Worm (Caenorhabditis elegans) whole organism, L4 larva: ENCODE data around the gene F48E8.4.
A peak's percentile ranks its signal among the peaks of the same experiment; 100 is the strongest.

Source experiments
- D1046.2 ChIP-seq: fragments of 200-800 bp; sonication (Bioruptor generic); IDR thresholded peaks from 2 replicates; pipeline ENCODE4 v1.3.6; 2022; ENCODE audit warnings: missing genetic modification characterization, missing compliant biosample characterization
- R02D3.7 ChIP-seq: fragments of 150-350 bp; sonication (generic microtip); optimal IDR thresholded peaks from 3 replicates; lab custom pipeline; 2014; ENCODE audit warnings: missing biosample characterization, missing genetic modification characterization
- T26A8.4 ChIP-seq: fragments of 200-800 bp; sonication (Bioruptor generic); IDR thresholded peaks from 2 replicates; pipeline ENCODE4 v1.3.6; 2022; ENCODE audit warnings: missing genetic modification characterization, missing compliant biosample characterization
- Y48G9A.11 ChIP-seq: fragments of 200-800 bp; sonication (Bioruptor generic); IDR thresholded peaks from 2 replicates; pipeline ENCODE4 v1.3.6; 2022; ENCODE audit warnings: missing genetic modification reagents, missing genetic modification characterization, missing compliant biosample characterization
- aly-2 ChIP-seq: sonication (generic microtip); optimal IDR thresholded peaks from 2 replicates; lab custom pipeline; 2018; ENCODE audit warnings: missing biosample characterization, missing genetic modification characterization
- ama-1 ChIP-seq: fragments of 150-350 bp; optimal IDR thresholded peaks from 2 replicates; lab custom pipeline; 2014; ENCODE audit warnings: inconsistent platforms, mixed read lengths
- arid-1 ChIP-seq: fragments of 200-800 bp; sonication (Bioruptor generic); conservative IDR thresholded peaks from 2 replicates; pipeline ENCODE4 v1.3.6; 2022; ENCODE audit warnings: missing genetic modification reagents, missing genetic modification characterization, missing compliant biosample characterization
- attf-4 ChIP-seq: sonication (generic microtip); optimal IDR thresholded peaks from 3 replicates; lab custom pipeline; 2017; ENCODE audit warnings: missing biosample characterization, missing genetic modification characterization
- ceh-20 ChIP-seq: fragments of 200-800 bp; sonication (Bioruptor generic); IDR thresholded peaks from 2 replicates; pipeline ENCODE4 v1.3.6; 2022; ENCODE audit warnings: missing genetic modification reagents, missing genetic modification characterization, missing compliant biosample characterization
- ceh-44 ChIP-seq: fragments of 200-800 bp; sonication (Bioruptor generic); IDR thresholded peaks from 2 replicates; pipeline ENCODE4 v1.3.6; 2022; ENCODE audit warnings: missing genetic modification reagents, missing genetic modification characterization, missing compliant biosample characterization
- ceh-82 ChIP-seq: sonication (generic microtip); optimal IDR thresholded peaks from 2 replicates; lab custom pipeline; 2017; ENCODE audit warnings: missing biosample characterization, missing genetic modification characterization
- ces-1 ChIP-seq: fragments of 150-350 bp; sonication (generic microtip); optimal IDR thresholded peaks from 4 replicates; lab custom pipeline; 2014; ENCODE audit warnings: missing biosample characterization, missing genetic modification reagents, missing genetic modification characterization
- cey-2 ChIP-seq: sonication (generic microtip); optimal IDR thresholded peaks from 3 replicates; lab custom pipeline; 2017; ENCODE audit warnings: missing genetic modification characterization, mild to moderate bottlenecking, missing compliant biosample characterization, antibody characterized with exemption, borderline replicate concordance; ENCODE audit not compliant: insufficient read depth
- ctbp-1 ChIP-seq: fragments of 200-800 bp; sonication (Bioruptor generic); IDR thresholded peaks from 2 replicates; pipeline ENCODE4 v1.3.6; 2022; ENCODE audit warnings: missing genetic modification reagents, missing genetic modification characterization, missing compliant biosample characterization
- daf-12 ChIP-seq: fragments of 150-350 bp; optimal IDR thresholded peaks from 2 replicates; lab custom pipeline; 2014; ENCODE audit warnings: missing biosample characterization, missing genetic modification reagents, missing genetic modification characterization
- daf-16 ChIP-seq, 3 experiments: sonication (generic microtip); optimal IDR thresholded peaks; 2 replicates each; lab custom pipeline; 2016 to 2017; ENCODE audit warnings: missing genetic modification characterization in 3 of 3, missing genetic modification reagents in 3 of 3, mild to moderate bottlenecking in 2 of 3, missing compliant biosample characterization in 2 of 3, missing biosample characterization in 1 of 3, moderate library complexity in 1 of 3
- daf-8 ChIP-seq: fragments of 200-800 bp; sonication (Bioruptor generic); IDR thresholded peaks from 2 replicates; pipeline ENCODE4 v1.3.6; 2022; ENCODE audit warnings: missing genetic modification characterization, missing compliant biosample characterization
- dmd-9 ChIP-seq: fragments of 200-800 bp; sonication (Bioruptor generic); IDR thresholded peaks from 2 replicates; pipeline ENCODE4 v1.3.6; 2022; ENCODE audit warnings: missing genetic modification reagents, missing genetic modification characterization, missing compliant biosample characterization
- dve-1 ChIP-seq: sonication (generic microtip); optimal IDR thresholded peaks from 2 replicates; lab custom pipeline; 2017; ENCODE audit warnings: antibody characterized with exemption, mild to moderate bottlenecking, missing genetic modification characterization, missing compliant biosample characterization; ENCODE audit not compliant: insufficient read depth
- egl-43 ChIP-seq: fragments of 200-800 bp; sonication (Bioruptor generic); IDR thresholded peaks from 2 replicates; pipeline ENCODE4 v1.3.6; 2022; ENCODE audit warnings: missing genetic modification reagents, missing genetic modification characterization, missing compliant biosample characterization
- fos-1 ChIP-seq: fragments of 150-350 bp; optimal IDR thresholded peaks from 2 replicates; lab custom pipeline; 2014; ENCODE audit warnings: missing biosample characterization, missing genetic modification characterization
- jun-1 ChIP-seq: fragments of 150-350 bp; optimal IDR thresholded peaks from 2 replicates; lab custom pipeline; 2014; ENCODE audit warnings: missing biosample characterization, missing genetic modification reagents, missing genetic modification characterization
- lim-7 ChIP-seq: fragments of 200-800 bp; sonication (Bioruptor generic); IDR thresholded peaks from 2 replicates; pipeline ENCODE4 v1.3.6; 2022; ENCODE audit warnings: missing genetic modification characterization, missing compliant biosample characterization
- lin-1 ChIP-seq: fragments of 200-800 bp; sonication (Bioruptor generic); IDR thresholded peaks from 2 replicates; pipeline ENCODE4 v1.3.6; 2022; ENCODE audit warnings: missing genetic modification reagents, missing genetic modification characterization, missing compliant biosample characterization
- lin-38 ChIP-seq: fragments of 200-800 bp; sonication (Bioruptor generic); IDR thresholded peaks from 2 replicates; pipeline ENCODE4 v1.3.6; 2022; ENCODE audit warnings: missing genetic modification reagents, missing genetic modification characterization, missing compliant biosample characterization
- lsy-2 ChIP-seq, 2 experiments: fragments of 150-350 bp in 1 of 2; sonication (generic microtip) in 1 of 2; optimal IDR thresholded peaks; 2 replicates each; lab custom pipeline; 2014 to 2017; ENCODE audit warnings: missing biosample characterization in 2 of 2, missing genetic modification characterization in 2 of 2
- madf-5 ChIP-seq, 2 experiments: fragments of 200-800 bp; sonication (Bioruptor generic); IDR thresholded peaks; 2 replicates each; pipeline ENCODE4 v1.3.6; 2022; ENCODE audit warnings: missing compliant biosample characterization in 2 of 2, missing genetic modification characterization in 2 of 2
- mdl-1 ChIP-seq, 2 experiments: fragments of 150-350 bp in 1 of 2; sonication (generic microtip) in 1 of 2; optimal IDR thresholded peaks; 2 replicates each; lab custom pipeline; 2014 to 2017; ENCODE audit warnings: missing biosample characterization in 2 of 2, missing genetic modification characterization in 2 of 2
- mep-1 ChIP-seq: fragments of 150-350 bp; sonication (generic microtip); optimal IDR thresholded peaks from 3 replicates; lab custom pipeline; 2014; ENCODE audit warnings: missing biosample characterization, missing genetic modification characterization
- mes-2 ChIP-seq: sonication (generic microtip); optimal IDR thresholded peaks from 2 replicates; lab custom pipeline; 2016; ENCODE audit warnings: missing genotype, mild to moderate bottlenecking, missing genetic modification characterization, missing compliant biosample characterization; ENCODE audit not compliant: poor library complexity, severe bottlenecking
- mxl-2 ChIP-seq: fragments of 200-800 bp; sonication (Bioruptor generic); conservative IDR thresholded peaks from 2 replicates; pipeline ENCODE4 v1.3.6; 2022; ENCODE audit warnings: missing genetic modification reagents, missing genetic modification characterization, missing compliant biosample characterization
- mxl-3 ChIP-seq: fragments of 200-800 bp; sonication (Bioruptor generic); optimal IDR thresholded peaks from 2 replicates; lab custom pipeline; 2018; ENCODE audit warnings: mild to moderate bottlenecking, missing genetic modification characterization, missing compliant biosample characterization
- nhr-11 ChIP-seq: fragments of 150-350 bp; optimal IDR thresholded peaks from 2 replicates; lab custom pipeline; 2014; ENCODE audit warnings: missing biosample characterization, missing genetic modification characterization
- nhr-237 ChIP-seq: sonication (generic microtip); optimal IDR thresholded peaks from 2 replicates; lab custom pipeline; 2017; ENCODE audit warnings: missing biosample characterization, missing genetic modification characterization
- nhr-28 ChIP-seq: fragments of 150-350 bp; optimal IDR thresholded peaks from 2 replicates; lab custom pipeline; 2014; ENCODE audit warnings: missing biosample characterization, missing genetic modification characterization
- nhr-48 ChIP-seq: sonication (generic microtip); optimal IDR thresholded peaks from 2 replicates; lab custom pipeline; 2016; ENCODE audit warnings: mild to moderate bottlenecking, missing genetic modification characterization, missing compliant biosample characterization
- nhr-76 ChIP-seq: fragments of 150-350 bp; optimal IDR thresholded peaks from 2 replicates; lab custom pipeline; 2014; ENCODE audit warnings: missing biosample characterization, missing genetic modification characterization
- php-3 ChIP-seq: fragments of 200-800 bp; sonication (Bioruptor generic); IDR thresholded peaks from 2 replicates; pipeline ENCODE4 v1.3.6; 2022; ENCODE audit warnings: missing genetic modification reagents, missing genetic modification characterization, missing compliant biosample characterization
- saeg-2 ChIP-seq: fragments of 200-800 bp; sonication (Bioruptor generic); IDR thresholded peaks from 2 replicates; pipeline ENCODE4 v1.3.6; 2022; ENCODE audit warnings: missing genetic modification reagents, missing genetic modification characterization, missing compliant biosample characterization
- tra-1 ChIP-seq: fragments of 200-800 bp; sonication (Bioruptor generic); IDR thresholded peaks from 2 replicates; pipeline ENCODE4 v1.3.6; 2022; ENCODE audit warnings: missing genetic modification reagents, missing genetic modification characterization, missing compliant biosample characterization
- unc-130 ChIP-seq: sonication (generic microtip); optimal IDR thresholded peaks from 2 replicates; lab custom pipeline; 2016; ENCODE audit warnings: missing genetic modification reagents, missing genetic modification characterization, missing compliant biosample characterization
- zfp-2 ChIP-seq: sonication (generic microtip); optimal IDR thresholded peaks from 2 replicates; lab custom pipeline; 2016; ENCODE audit warnings: mild to moderate bottlenecking, missing genetic modification characterization, missing compliant biosample characterization
- zip-2 ChIP-seq: fragments of 150-350 bp; optimal IDR thresholded peaks from 2 replicates; lab custom pipeline; 2014; ENCODE audit warnings: missing biosample characterization, missing genetic modification characterization

The F48E8.4 gene

ce11 chrIII:5461079-5461478, 7.7 kb downstream of the F48E8.4 start, which contains the start of gene F48E8.3:
TSS of gene F48E8.3 (plus strand) at chrIII:5461379.
- no peak for TF ChIP-seq nhr-237 (tag; lab: Kevin White, UChicago)
- TF ChIP-seq daf-16 (GFP tag; optimal IDR thresholded peaks at IDR 0.05; lab: Kevin White, UChicago): no peak
- no peak for TF ChIP-seq daf-16 (tag; optimal IDR thresholded peaks at IDR 0.05; lab: Kevin White, UChicago)
- TF ChIP-seq php-3: no peak
- TF ChIP-seq tra-1: no peak
- no peak for TF ChIP-seq ces-1 (GFP tag; lab: Kevin White, UChicago)
- TF ChIP-seq arid-1 (GFP tag; lab: Robert Waterston, UW): no peak
- TF ChIP-seq zfp-2 (tag; lab: Kevin White, UChicago): no peak
- TF ChIP-seq attf-4 (tag; lab: Kevin White, UChicago): no peak
- TF ChIP-seq dmd-9: no peak
- TF ChIP-seq mxl-3 (GFP tag; lab: Kevin White, UChicago): no peak
- TF ChIP-seq ceh-20 (GFP tag; lab: Robert Waterston, UW): no peak
- no peak for TF ChIP-seq dve-1 (tag; lab: Kevin White, UChicago)
- TF ChIP-seq lsy-2 (tag; optimal IDR thresholded peaks at IDR 0.05; lab: Kevin White, UChicago): no peak
- no peak for TF ChIP-seq saeg-2 (GFP tag; lab: Robert Waterston, UW)
- no peak for TF ChIP-seq madf-5 (GFP tag; IDR thresholded peaks at IDR 0.05; lab: Robert Waterston, UW)
- TF ChIP-seq, all 104 proteins: peak for 0

DNA sequence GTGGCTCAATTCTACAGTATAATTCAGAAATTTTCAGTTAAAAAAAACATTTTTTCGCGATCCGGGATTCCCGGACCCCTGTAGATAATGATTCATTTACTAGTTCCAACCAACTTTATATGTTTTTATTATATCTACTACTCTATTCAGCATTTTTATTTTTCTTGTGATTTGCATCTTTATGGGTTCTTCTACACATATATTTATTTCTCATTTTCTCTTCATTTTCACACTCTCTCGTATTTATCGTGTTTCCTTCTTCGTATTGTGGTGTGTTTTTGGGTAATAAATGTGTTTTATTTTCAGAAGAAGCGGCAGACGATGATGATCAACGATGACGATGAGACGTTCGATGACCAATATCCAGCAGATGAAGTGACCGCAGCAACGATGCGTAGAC, 10.7 kb downstream of the F48E8.4 start, which contains the start of gene F48E8.2:
F48E8.2 (plus strand) TSS at position 301 of the 400 bp plus-strand sequence.
- TF ChIP-seq Y48G9A.11 (GFP tag; lab: Robert Waterston, UW) (no peak), egl-43 (GFP tag; lab: Robert Waterston, UW) (no peak), ama-1 (no peak), tra-1 (no peak), lin-38 (no peak), lin-1 (no peak), cey-2 (tag; lab: Kevin White, UChicago) (no peak), php-3 (no peak), nhr-237 (tag; lab: Kevin White, UChicago) (no peak), R02D3.7 (tag; lab: Kevin White, UChicago) (no peak)

ce11 chrIII:5464850-5465249, 11.5 kb downstream of the F48E8.4 start:
- TF ChIP-seq nhr-28 (tag; lab: Kevin White, UChicago) (peak; percentile 5), mdl-1 (tag; optimal IDR thresholded peaks at IDR 0.05; lab: Kevin White, UChicago) (peak in 1 of 2 experiments; percentile 10), nhr-11 (tag; lab: Kevin White, UChicago) (no peak)

- TF ChIP-seq lsy-2 (tag; optimal IDR thresholded peaks at IDR 0.05; lab: Kevin White, UChicago): no peak
- TF ChIP-seq jun-1 (tag; lab: Kevin White, UChicago): no peak
- TF ChIP-seq daf-12: no peak
- no peak for TF ChIP-seq fos-1 (tag; lab: Kevin White, UChicago)
- TF ChIP-seq nhr-76 (tag; lab: Kevin White, UChicago): no peak
- no peak for TF ChIP-seq saeg-2 (GFP tag; lab: Robert Waterston, UW)
- no peak for TF ChIP-seq ctbp-1 (GFP tag; lab: Robert Waterston, UW)
- TF ChIP-seq zip-2 (tag; lab: Kevin White, UChicago): no peak
- TF ChIP-seq lin-1: no peak
- no peak for TF ChIP-seq daf-8 (GFP tag; lab: Robert Waterston, UW)
- no peak for TF ChIP-seq mes-2 (tag; lab: Kevin White, UChicago)
These were observed 15.7 kb downstream of the F48E8.4 start for ce11 chrIII:5469090-5469489.

DNA sequence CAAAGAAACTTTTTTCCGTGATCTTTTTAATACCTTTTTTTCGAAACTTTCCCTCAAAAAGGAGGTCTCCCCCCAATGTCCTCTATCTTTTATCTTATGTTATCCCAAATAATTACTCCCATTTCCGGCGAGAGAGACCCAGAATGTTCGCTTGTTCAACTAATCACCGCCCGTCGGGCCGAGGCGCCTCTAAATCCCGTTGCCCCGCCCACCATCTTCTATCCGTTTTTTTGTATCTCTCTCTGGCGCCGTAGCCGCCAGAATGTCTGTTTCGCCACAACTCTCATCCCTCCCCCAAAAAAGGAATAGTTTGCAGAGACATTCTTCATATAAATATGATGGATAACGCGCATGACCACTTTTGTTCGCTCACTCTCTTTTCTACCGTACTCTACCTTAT, 19.3 kb downstream of the F48E8.4 start:
- no peak for TF ChIP-seq lim-7 (GFP tag; lab: Robert Waterston, UW)
- TF ChIP-seq dmd-9: no peak
- TF ChIP-seq ceh-82: no peak
- TF ChIP-seq aly-2 (tag; lab: Kevin White, UChicago): no peak
- TF ChIP-seq mep-1: no peak
- TF ChIP-seq mxl-2 (GFP tag; lab: Robert Waterston, UW): no peak
- peak; percentile 42 for TF ChIP-seq nhr-28 (tag; lab: Kevin White, UChicago)
- no peak for TF ChIP-seq unc-130 (GFP tag; lab: Kevin White, UChicago)
- TF ChIP-seq ceh-20 (GFP tag; lab: Robert Waterston, UW): no peak
- no peak for TF ChIP-seq lsy-2 (tag; optimal IDR thresholded peaks at IDR 0.05; lab: Kevin White, UChicago)
- TF ChIP-seq mxl-3 (GFP tag; lab: Kevin White, UChicago): peak; percentile 58
- TF ChIP-seq nhr-48: peak; percentile 74
- TF ChIP-seq D1046.2 (GFP tag; lab: Robert Waterston, UW): no peak
- TF ChIP-seq nhr-76 (tag; lab: Kevin White, UChicago): no peak
- no peak for TF ChIP-seq ceh-44 (GFP tag; lab: Robert Waterston, UW)
- TF ChIP-seq T26A8.4 (GFP tag; lab: Robert Waterston, UW): 0 out of 2 replicates have a peak, but pooled peaks have one; percentile 48
